Worm (Caenorhabditis elegans) whole organism, late embryonic: ENCODE results near the gene ZK1251.3.
A peak's percentile ranks its signal among the peaks of the same experiment; 100 is the strongest.

ENCODE experiments used
- C08G9.2 ChIP-seq: sonication (generic microtip); optimal IDR thresholded peaks from 2 replicates; lab custom pipeline; 2016; ENCODE audit warnings: mild to moderate bottlenecking, missing genetic modification characterization, moderate library complexity, missing compliant biosample characterization
- C38D4.7 ChIP-seq: fragments of 200-800 bp; sonication (Bioruptor generic); optimal IDR thresholded peaks from 2 replicates; lab custom pipeline; 2018; ENCODE audit warnings: mild to moderate bottlenecking, missing genetic modification characterization, moderate library complexity, missing compliant biosample characterization
- F13H6.1 ChIP-seq: sonication (generic microtip); optimal IDR thresholded peaks from 2 replicates; lab custom pipeline; 2016; ENCODE audit warnings: missing genetic modification characterization, missing compliant biosample characterization
- K02D7.2 ChIP-seq: sonication (generic microtip); optimal IDR thresholded peaks from 2 replicates; lab custom pipeline; 2017; ENCODE audit warnings: mild to moderate bottlenecking, missing genetic modification characterization, missing compliant biosample characterization
- T23F11.4 ChIP-seq: fragments of 200-800 bp; sonication (Bioruptor generic); optimal IDR thresholded peaks from 2 replicates; lab custom pipeline; 2018; ENCODE audit warnings: mild to moderate bottlenecking, missing genetic modification characterization, missing compliant biosample characterization
- Y22D7AL.16 ChIP-seq: sonication (generic microtip); optimal IDR thresholded peaks from 2 replicates; lab custom pipeline; 2016; ENCODE audit warnings: missing genetic modification characterization, missing compliant biosample characterization
- ama-1 ChIP-seq: fragments of 150-350 bp; optimal IDR thresholded peaks from 2 replicates; lab custom pipeline; 2014
- ceh-14 ChIP-seq: sonication (generic microtip); optimal IDR thresholded peaks from 2 replicates; lab custom pipeline; 2016; ENCODE audit warnings: missing genotype, missing genetic modification characterization, missing compliant biosample characterization
- ceh-18 ChIP-seq: sonication (generic microtip); optimal IDR thresholded peaks from 2 replicates; lab custom pipeline; 2016; ENCODE audit warnings: missing genetic modification characterization, missing compliant biosample characterization
- ceh-19 ChIP-seq: fragments of 200-800 bp; sonication (Bioruptor generic); optimal IDR thresholded peaks from 2 replicates; lab custom pipeline; 2018; ENCODE audit warnings: mild to moderate bottlenecking, missing genetic modification characterization, missing compliant biosample characterization
- ceh-2 ChIP-seq: sonication (generic microtip); optimal IDR thresholded peaks from 2 replicates; lab custom pipeline; 2016; ENCODE audit warnings: missing genotype, missing genetic modification characterization, missing compliant biosample characterization
- ceh-22 ChIP-seq: sonication (generic microtip); optimal IDR thresholded peaks from 2 replicates; lab custom pipeline; 2017; ENCODE audit warnings: missing biosample characterization, missing genetic modification characterization
- ceh-31 ChIP-seq: sonication (generic microtip); optimal IDR thresholded peaks from 2 replicates; lab custom pipeline; 2016; ENCODE audit warnings: missing genetic modification characterization, missing compliant biosample characterization
- ceh-34 ChIP-seq: sonication (generic microtip); optimal IDR thresholded peaks from 2 replicates; lab custom pipeline; 2016; ENCODE audit warnings: mild to moderate bottlenecking, missing genetic modification characterization, missing compliant biosample characterization
- ceh-45 ChIP-seq: fragments of 200-800 bp; sonication (Bioruptor generic); IDR thresholded peaks from 2 replicates; pipeline ENCODE4 v1.3.6; 2022; ENCODE audit warnings: missing genetic modification reagents, missing genetic modification characterization, missing compliant biosample characterization
- ceh-6 ChIP-seq: fragments of 200-800 bp; sonication (Bioruptor generic); optimal IDR thresholded peaks from 2 replicates; lab custom pipeline; 2018; ENCODE audit warnings: mild to moderate bottlenecking, missing genetic modification characterization, missing compliant biosample characterization
- ceh-9 ChIP-seq: sonication (generic microtip); optimal IDR thresholded peaks from 2 replicates; lab custom pipeline; 2016; ENCODE audit warnings: mild to moderate bottlenecking, missing genetic modification characterization, inconsistent platforms, missing compliant biosample characterization
- che-1 ChIP-seq: sonication (generic microtip); optimal IDR thresholded peaks from 2 replicates; lab custom pipeline; 2016; ENCODE audit warnings: mild to moderate bottlenecking, missing genetic modification characterization, missing compliant biosample characterization
- dve-1 ChIP-seq: sonication (generic microtip); optimal IDR thresholded peaks from 2 replicates; lab custom pipeline; 2017; ENCODE audit warnings: antibody characterized with exemption, mild to moderate bottlenecking, missing genetic modification characterization, missing compliant biosample characterization
- elt-2 ChIP-seq: sonication (generic microtip); optimal IDR thresholded peaks from 2 replicates; lab custom pipeline; 2016; ENCODE audit warnings: missing genetic modification reagents, missing genetic modification characterization, missing compliant biosample characterization
- ets-4 ChIP-seq: sonication (generic microtip); optimal IDR thresholded peaks from 2 replicates; lab custom pipeline; 2016; ENCODE audit warnings: missing genetic modification characterization, missing compliant biosample characterization
- fax-1 ChIP-seq: sonication (generic microtip); optimal IDR thresholded peaks from 2 replicates; lab custom pipeline; 2016; ENCODE audit warnings: missing genotype, missing genetic modification characterization, missing compliant biosample characterization
- fkh-10 ChIP-seq: fragments of 150-350 bp; optimal IDR thresholded peaks from 2 replicates; lab custom pipeline; 2014; ENCODE audit warnings: missing biosample characterization, missing genetic modification reagents, missing genetic modification characterization
- gmeb-2 ChIP-seq: sonication (generic microtip); optimal IDR thresholded peaks from 2 replicates; lab custom pipeline; 2016; ENCODE audit warnings: missing genetic modification characterization, inconsistent platforms, missing compliant biosample characterization
- hlh-13 ChIP-seq: fragments of 200-800 bp; sonication (Bioruptor generic); optimal IDR thresholded peaks from 2 replicates; lab custom pipeline; 2018; ENCODE audit warnings: mild to moderate bottlenecking, missing genetic modification characterization, missing compliant biosample characterization
- hlh-15 ChIP-seq: sonication (generic microtip); optimal IDR thresholded peaks from 2 replicates; lab custom pipeline; 2016; ENCODE audit warnings: missing genetic modification characterization, missing compliant biosample characterization
- hlh-8 ChIP-seq: sonication (generic microtip); optimal IDR thresholded peaks from 2 replicates; lab custom pipeline; 2016; ENCODE audit warnings: missing genotype, missing genetic modification characterization, missing compliant biosample characterization
- lin-11 ChIP-seq: fragments of 200-800 bp; sonication (Bioruptor generic); optimal IDR thresholded peaks from 2 replicates; lab custom pipeline; 2018; ENCODE audit warnings: mild to moderate bottlenecking, missing genetic modification characterization, missing compliant biosample characterization
- madf-2 ChIP-seq: sonication (generic microtip); optimal IDR thresholded peaks from 2 replicates; lab custom pipeline; 2017; ENCODE audit warnings: missing genetic modification characterization, missing compliant biosample characterization
- mec-3 ChIP-seq: sonication (generic microtip); optimal IDR thresholded peaks from 2 replicates; lab custom pipeline; 2016; ENCODE audit warnings: borderline replicate concordance, missing genetic modification characterization, missing compliant biosample characterization
- nfya-1 ChIP-seq: sonication (generic microtip); optimal IDR thresholded peaks from 2 replicates; lab custom pipeline; 2017; ENCODE audit warnings: missing genetic modification characterization, mild to moderate bottlenecking, missing compliant biosample characterization, antibody characterized with exemption, moderate library complexity
- nhr-11 ChIP-seq: fragments of 150-350 bp; optimal IDR thresholded peaks from 2 replicates; lab custom pipeline; 2014; ENCODE audit warnings: missing biosample characterization, missing genetic modification characterization
- nhr-232 ChIP-seq: sonication (generic microtip); optimal IDR thresholded peaks from 2 replicates; lab custom pipeline; 2016; ENCODE audit warnings: missing genetic modification characterization, missing compliant biosample characterization
- npax-4 ChIP-seq: sonication (generic microtip); optimal IDR thresholded peaks from 2 replicates; lab custom pipeline; 2016; ENCODE audit warnings: missing genetic modification characterization, missing compliant biosample characterization
- pag-3 ChIP-seq: sonication (generic microtip); optimal IDR thresholded peaks from 2 replicates; lab custom pipeline; 2016; ENCODE audit warnings: missing compliant biosample characterization, missing genetic modification characterization, borderline replicate concordance
- pat-9 ChIP-seq: fragments of 200-800 bp; sonication (Bioruptor generic); optimal IDR thresholded peaks from 2 replicates; lab custom pipeline; 2018; ENCODE audit warnings: mild to moderate bottlenecking, missing genetic modification characterization, moderate library complexity, missing compliant biosample characterization
- pax-1 ChIP-seq: fragments of 150-350 bp; optimal IDR thresholded peaks from 2 replicates; lab custom pipeline; 2014; ENCODE audit warnings: missing biosample characterization, missing genetic modification characterization
- pha-4 ChIP-seq: fragments of 150-350 bp; optimal IDR thresholded peaks from 2 replicates; lab custom pipeline; 2018; ENCODE audit warnings: missing biosample characterization, missing genetic modification reagents, missing genetic modification characterization
- pqm-1 ChIP-seq: sonication (generic microtip); optimal IDR thresholded peaks from 2 replicates; lab custom pipeline; 2016; ENCODE audit warnings: missing genetic modification characterization, missing compliant biosample characterization
- pros-1 ChIP-seq: fragments of 150-350 bp; optimal IDR thresholded peaks from 2 replicates; lab custom pipeline; 2014; ENCODE audit warnings: missing biosample characterization, missing genetic modification reagents, missing genetic modification characterization
- rnt-1 ChIP-seq: sonication (generic microtip); optimal IDR thresholded peaks from 2 replicates; lab custom pipeline; 2016; ENCODE audit warnings: missing genetic modification characterization, missing compliant biosample characterization
- sdc-2 ChIP-seq: sonication (generic microtip); optimal IDR thresholded peaks from 2 replicates; lab custom pipeline; 2016; ENCODE audit warnings: missing genotype, missing genetic modification characterization, missing compliant biosample characterization
- sox-4 ChIP-seq: sonication (generic microtip); optimal IDR thresholded peaks from 2 replicates; lab custom pipeline; 2017; ENCODE audit warnings: mild to moderate bottlenecking, missing genetic modification characterization, inconsistent platforms, missing compliant biosample characterization
- syd-9 ChIP-seq: sonication (generic microtip); optimal IDR thresholded peaks from 2 replicates; lab custom pipeline; 2016; ENCODE audit warnings: mild to moderate bottlenecking, missing genetic modification characterization, moderate library complexity, missing compliant biosample characterization
- tbx-2 ChIP-seq: sonication (generic microtip); optimal IDR thresholded peaks from 2 replicates; lab custom pipeline; 2016; ENCODE audit warnings: missing genetic modification characterization, missing compliant biosample characterization
- unc-3 ChIP-seq, 2 experiments: fragments of 200-800 bp in 1 of 2; sonication (Bioruptor generic) in 1 of 2; sonication (generic microtip) in 1 of 2; conservative IDR thresholded peaks in 1 of 2; optimal IDR thresholded peaks in 1 of 2; 2 replicates each; pipeline versions ENCODE4 v1.3.6 to Lab custom; 2016 to 2022; ENCODE audit warnings: missing compliant biosample characterization in 2 of 2, missing genetic modification characterization in 2 of 2, missing genetic modification reagents in 1 of 2
- unc-42 ChIP-seq: sonication (generic microtip); optimal IDR thresholded peaks from 2 replicates; lab custom pipeline; 2016; ENCODE audit warnings: missing genotype, missing genetic modification characterization, missing compliant biosample characterization
- unc-55 ChIP-seq: sonication (generic microtip); optimal IDR thresholded peaks from 2 replicates; lab custom pipeline; 2017; ENCODE audit warnings: missing biosample characterization, missing genetic modification reagents, missing genetic modification characterization
- unc-86 ChIP-seq: sonication (generic microtip); optimal IDR thresholded peaks from 2 replicates; lab custom pipeline; 2016; ENCODE audit warnings: missing genetic modification characterization, missing compliant biosample characterization

The ZK1251.3 gene

DNA sequence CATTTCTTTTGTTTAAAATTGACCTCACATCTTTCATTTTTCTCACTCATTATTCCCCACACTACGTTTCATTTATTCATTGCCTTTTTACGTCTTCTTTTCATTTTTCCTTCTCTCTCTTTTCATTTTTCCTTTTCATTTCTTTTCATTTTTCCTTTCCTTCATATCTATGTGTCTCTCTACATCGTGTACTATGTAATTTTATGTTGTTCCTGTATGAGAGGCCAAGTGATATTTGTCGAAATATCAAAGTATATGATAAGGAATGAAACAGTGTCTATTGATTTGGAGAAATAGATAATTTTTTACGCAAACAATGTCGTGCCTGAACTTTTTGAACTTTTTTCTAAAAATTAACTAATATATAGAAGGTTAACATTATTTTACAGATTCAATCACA, 33.0 kb downstream of the ZK1251.3 start:
- no peak for TF ChIP-seq sdc-2
- TF ChIP-seq pax-1: no peak
- peak; percentile 33 for TF ChIP-seq elt-2
- no peak for TF ChIP-seq ceh-34
- TF ChIP-seq nhr-11 (tag; lab: Kevin White, UChicago): no peak
- no peak for TF ChIP-seq ceh-19 (GFP tag; lab: Kevin White, UChicago)

DNA sequence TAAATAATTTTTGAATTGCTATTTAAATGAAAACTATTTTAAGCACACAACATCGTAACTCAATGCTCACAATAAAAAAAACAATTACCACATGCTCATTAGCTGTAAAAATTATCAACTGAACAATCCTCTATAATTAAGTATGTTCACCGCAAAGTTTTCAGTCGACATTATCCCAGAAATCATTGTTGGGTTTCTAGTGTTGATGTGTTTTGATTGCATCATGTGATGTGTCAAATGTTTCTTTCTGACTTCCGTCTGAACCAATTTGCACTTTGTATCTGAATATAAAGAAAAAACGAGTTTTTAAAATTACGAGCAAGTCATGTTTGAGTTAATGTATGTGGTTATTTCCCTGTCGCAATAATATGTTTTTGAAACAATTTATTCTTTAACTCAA, 34.4 kb downstream of the ZK1251.3 start:
- no peak for TF ChIP-seq Y22D7AL.16
- no peak for TF ChIP-seq sdc-2
- no peak for TF ChIP-seq pag-3

ce11 chrIV:9718396-9718795, 34.9 kb downstream of the ZK1251.3 start:
- TF ChIP-seq hlh-8 (tag; lab: Kevin White, UChicago): peak; percentile 49
- peak; percentile 66 for TF ChIP-seq rnt-1 (tag; lab: Kevin White, UChicago)
- TF ChIP-seq npax-4: no peak
- TF ChIP-seq K02D7.2 (tag; lab: Kevin White, UChicago): no peak
- TF ChIP-seq pat-9 (tag; lab: Kevin White, UChicago): peak; percentile 3
- no peak for TF ChIP-seq nhr-232 (tag; lab: Kevin White, UChicago)
- TF ChIP-seq unc-86: no peak
- TF ChIP-seq sox-4 (tag; lab: Kevin White, UChicago): no peak
- no peak for TF ChIP-seq gmeb-2 (tag; lab: Kevin White, UChicago)
- TF ChIP-seq hlh-13 (GFP tag; lab: Kevin White, UChicago): no peak
- TF ChIP-seq ceh-9 (tag; lab: Kevin White, UChicago): no peak
- no peak for TF ChIP-seq hlh-15 (tag; lab: Kevin White, UChicago)
- TF ChIP-seq ceh-34: peak; percentile 19
- no peak for TF ChIP-seq elt-2
- TF ChIP-seq syd-9: peak; percentile 22
- TF ChIP-seq pros-1 (tag; lab: Kevin White, UChicago): no peak
- no peak for TF ChIP-seq fkh-10
- TF ChIP-seq Y22D7AL.16: no peak
- TF ChIP-seq C08G9.2 (tag; lab: Kevin White, UChicago): no peak
- TF ChIP-seq unc-42: no peak
- TF ChIP-seq C38D4.7: no peak
- peak; percentile 69 for TF ChIP-seq dve-1 (tag; lab: Kevin White, UChicago)
- TF ChIP-seq ceh-2 (tag; lab: Kevin White, UChicago): no peak
- no peak for TF ChIP-seq ceh-45
- peak; percentile 17 for TF ChIP-seq F13H6.1 (tag; lab: Kevin White, UChicago)
- no peak for TF ChIP-seq T23F11.4 (GFP tag; lab: Kevin White, UChicago)
- TF ChIP-seq mec-3: no peak
- peak; percentile 64 for TF ChIP-seq unc-55
- no peak for TF ChIP-seq lin-11 (tag; lab: Kevin White, UChicago)
- no peak for TF ChIP-seq ceh-6
- no peak for TF ChIP-seq che-1 (tag; lab: Kevin White, UChicago)
- TF ChIP-seq fax-1: no peak
- TF ChIP-seq sdc-2: no peak
- TF ChIP-seq nfya-1 (tag; lab: Kevin White, UChicago): peak; percentile 77
- peak; percentile 73 for TF ChIP-seq tbx-2 (tag; lab: Kevin White, UChicago)
- TF ChIP-seq ceh-18 (tag; lab: Kevin White, UChicago): peak; percentile 87
- no peak for TF ChIP-seq pag-3
- TF ChIP-seq ceh-19 (GFP tag; lab: Kevin White, UChicago): no peak
- no peak for TF ChIP-seq pha-4 (tag; lab: Kevin White, UChicago)
- TF ChIP-seq ama-1: no peak
- TF ChIP-seq pqm-1 (tag; lab: Kevin White, UChicago): no peak
- TF ChIP-seq ceh-22: no peak
- peak; percentile 69 for TF ChIP-seq ceh-31
- no peak for TF ChIP-seq madf-2 (tag; lab: Kevin White, UChicago)
- TF ChIP-seq ceh-14: peak; percentile 12
- no peak for TF ChIP-seq unc-3 (GFP tag; conservative IDR thresholded peaks at IDR 0.05; lab: Robert Waterston, UW)
- no peak for TF ChIP-seq unc-3 (tag; optimal IDR thresholded peaks at IDR 0.05; lab: Kevin White, UChicago)
- no peak for TF ChIP-seq ets-4 (tag; lab: Kevin White, UChicago)
- no peak for TF ChIP-seq nhr-11 (tag; lab: Kevin White, UChicago)
- TF ChIP-seq, all 69 proteins: peak for 13
